Fruit fly (Drosophila melanogaster) whole organism, embryonic: ENCODE measurements around the gene Obp73a.

Experiments used
- CG10274 ChIP-seq: fragments of 200-800 bp; sonication (Bioruptor generic); optimal IDR thresholded peaks from 3 replicates; lab custom pipeline; 2017; ENCODE audit warnings: missing biosample characterization, mild to moderate bottlenecking, missing genetic modification characterization
- CG10321 ChIP-seq: fragments of 200-800 bp; sonication (Bioruptor generic); IDR thresholded peaks from 2 replicates; pipeline ENCODE4 v1.3.6; 2022; ENCODE audit warnings: missing biosample characterization, missing genetic modification characterization
- CG10543 ChIP-seq: fragments of 200-800 bp; sonication (Bioruptor generic); optimal IDR thresholded peaks from 3 replicates; lab custom pipeline; 2017; ENCODE audit warnings: missing biosample characterization, mild to moderate bottlenecking, missing genetic modification characterization, moderate library complexity
- CG11723 ChIP-seq: fragments of 200-800 bp; sonication (Bioruptor generic); optimal IDR thresholded peaks from 2 replicates; lab custom pipeline; 2017; ENCODE audit warnings: missing biosample characterization, mild to moderate bottlenecking, missing genetic modification characterization
- CG12236 ChIP-seq: fragments of 200-800 bp; sonication (Bioruptor generic); optimal IDR thresholded peaks from 2 replicates; lab custom pipeline; 2016; ENCODE audit warnings: missing biosample characterization, missing genetic modification characterization
- CG14014 ChIP-seq: fragments of 200-800 bp; sonication (Bioruptor generic); IDR thresholded peaks from 2 replicates; pipeline ENCODE4 v1.3.6; 2022; ENCODE audit warnings: missing biosample characterization, missing genetic modification characterization
- CG14965 ChIP-seq: fragments of 200-800 bp; sonication (Bioruptor generic); optimal IDR thresholded peaks from 2 replicates; lab custom pipeline; 2016; ENCODE audit warnings: missing biosample characterization, missing genetic modification characterization, borderline replicate concordance
- CG15269 ChIP-seq: fragments of 200-800 bp; sonication (Bioruptor generic); optimal IDR thresholded peaks from 2 replicates; lab custom pipeline; 2018; ENCODE audit warnings: missing biosample characterization, mild to moderate bottlenecking, missing genetic modification characterization, moderate library complexity
- CG17829 ChIP-seq: fragments of 200-800 bp; optimal IDR thresholded peaks from 2 replicates; lab custom pipeline; 2019; ENCODE audit warnings: missing biosample characterization, mild to moderate bottlenecking, missing genetic modification characterization, moderate library complexity
- CG2116 ChIP-seq: fragments of 200-800 bp; sonication (Bioruptor generic); optimal IDR thresholded peaks from 3 replicates; lab custom pipeline; 2018; ENCODE audit warnings: missing biosample characterization, mild to moderate bottlenecking, missing genetic modification characterization
- CG32532 ChIP-seq: fragments of 200-800 bp; sonication (Bioruptor generic); IDR thresholded peaks from 2 replicates; pipeline ENCODE4 v1.3.6; 2022; ENCODE audit warnings: missing biosample characterization, missing genetic modification characterization
- CG3407 ChIP-seq: fragments of 200-800 bp; sonication (Bioruptor generic); optimal IDR thresholded peaks from 2 replicates; lab custom pipeline; 2018; ENCODE audit warnings: missing biosample characterization, mild to moderate bottlenecking, missing genetic modification characterization
- CG4617 ChIP-seq: fragments of 200-800 bp; sonication (Bioruptor generic); optimal IDR thresholded peaks from 3 replicates; lab custom pipeline; 2016; ENCODE audit warnings: missing biosample characterization, missing genetic modification characterization, borderline replicate concordance
- CG7928 ChIP-seq: fragments of 200-800 bp; sonication (Bioruptor generic); optimal IDR thresholded peaks from 2 replicates; lab custom pipeline; 2017; ENCODE audit warnings: missing biosample characterization, mild to moderate bottlenecking, missing genetic modification characterization
- CG8290 ChIP-seq, 3 experiments: fragments of 200-800 bp; sonication (Bioruptor generic); optimal IDR thresholded peaks; 2 replicates each; lab custom pipeline; 2016 to 2019; ENCODE audit warnings: missing biosample characterization in 3 of 3, missing genetic modification characterization in 3 of 3, mild to moderate bottlenecking in 2 of 3, moderate library complexity in 1 of 3
- CG8388 ChIP-seq: fragments of 200-800 bp; sonication (Bioruptor generic); optimal IDR thresholded peaks from 2 replicates; lab custom pipeline; 2019; ENCODE audit warnings: missing biosample characterization, mild to moderate bottlenecking, missing genetic modification characterization, moderate library complexity
- CG9437 ChIP-seq: fragments of 200-800 bp; sonication (Bioruptor generic); optimal IDR thresholded peaks from 2 replicates; lab custom pipeline; 2018; ENCODE audit warnings: missing biosample characterization, mild to moderate bottlenecking, missing genetic modification characterization
- CG9876 ChIP-seq: fragments of 200-800 bp; sonication (Bioruptor generic); optimal IDR thresholded peaks from 2 replicates; lab custom pipeline; 2016; ENCODE audit warnings: missing biosample characterization, missing genetic modification characterization
- D19B ChIP-seq: fragments of 200-800 bp; sonication (Bioruptor generic); optimal IDR thresholded peaks from 2 replicates; lab custom pipeline; 2017; ENCODE audit warnings: missing biosample characterization, mild to moderate bottlenecking, missing genetic modification characterization
- Dbx ChIP-seq: fragments of 200-800 bp; sonication (Bioruptor generic); IDR thresholded peaks from 3 replicates; pipeline ENCODE4 v1.3.6; 2022; ENCODE audit warnings: missing biosample characterization, missing genetic modification characterization
- Deaf1 ChIP-seq: fragments of 200-800 bp; optimal IDR thresholded peaks from 3 replicates; lab custom pipeline; 2019; ENCODE audit warnings: missing biosample characterization, mild to moderate bottlenecking, missing genetic modification characterization, moderate library complexity
- Dip3 ChIP-seq: fragments of 200-800 bp; sonication (Bioruptor generic); optimal IDR thresholded peaks from 3 replicates; lab custom pipeline; 2016; ENCODE audit warnings: missing biosample characterization, missing genetic modification characterization
- Doc3 ChIP-seq: fragments of 200-800 bp; sonication (Bioruptor generic); IDR thresholded peaks from 3 replicates; pipeline ENCODE4 v1.3.6; 2022; ENCODE audit warnings: missing biosample characterization, missing genetic modification characterization; ENCODE audit not compliant: partially characterized antibody
- Drgx ChIP-seq: fragments of 200-800 bp; sonication (Bioruptor generic); IDR thresholded peaks from 2 replicates; pipeline ENCODE4 v1.3.6; 2022; ENCODE audit warnings: missing biosample characterization, missing genetic modification characterization
- GATAe ChIP-seq: fragments of 200-800 bp; sonication (Bioruptor generic); conservative IDR thresholded peaks from 2 replicates; pipeline ENCODE4 v1.3.6; 2022; ENCODE audit warnings: missing biosample characterization, missing genetic modification characterization
- H2.0 ChIP-seq: fragments of 200-800 bp; sonication (Bioruptor generic); IDR thresholded peaks from 2 replicates; pipeline ENCODE4 v1.3.6; 2022; ENCODE audit warnings: missing biosample characterization, missing genetic modification characterization
- HmgZ ChIP-seq: fragments of 200-800 bp; sonication (Bioruptor generic); optimal IDR thresholded peaks from 2 replicates; lab custom pipeline; 2018; ENCODE audit warnings: missing biosample characterization, mild to moderate bottlenecking, missing genetic modification characterization
- Hr51 ChIP-seq, 2 experiments: fragments of 200-800 bp; sonication (Bioruptor generic); optimal IDR thresholded peaks; 2 replicates in 1 of 2; 3 replicates in 1 of 2; lab custom pipeline; 2016 to 2018; ENCODE audit warnings: missing biosample characterization in 2 of 2, missing genetic modification characterization in 2 of 2, mild to moderate bottlenecking in 1 of 2, moderate library complexity in 1 of 2
- Lhr ChIP-seq: fragments of 200-800 bp; sonication (Bioruptor generic); optimal IDR thresholded peaks from 3 replicates; lab custom pipeline; 2017; ENCODE audit warnings: mild to moderate bottlenecking, missing biosample characterization, missing genetic modification reagents, missing genetic modification characterization
- Neu2 ChIP-seq: fragments of 200-800 bp; sonication (Bioruptor generic); optimal IDR thresholded peaks from 3 replicates; lab custom pipeline; 2016; ENCODE audit warnings: missing biosample characterization, missing genetic modification characterization, borderline replicate concordance
- NfI ChIP-seq: fragments of 200-800 bp; sonication (Bioruptor generic); optimal IDR thresholded peaks from 3 replicates; lab custom pipeline; 2018; ENCODE audit warnings: missing biosample characterization, mild to moderate bottlenecking, missing genetic modification characterization, moderate library complexity
- Sox102F ChIP-seq: fragments of 200-800 bp; sonication (Bioruptor generic); optimal IDR thresholded peaks from 2 replicates; lab custom pipeline; 2018; ENCODE audit warnings: missing biosample characterization, mild to moderate bottlenecking, missing genetic modification characterization, moderate library complexity
- Ssrp ChIP-seq: fragments of 200-800 bp; sonication (Bioruptor generic); optimal IDR thresholded peaks from 2 replicates; lab custom pipeline; 2018; ENCODE audit warnings: missing biosample characterization, mild to moderate bottlenecking, missing genetic modification characterization, moderate library complexity
- Xrp1 ChIP-seq: fragments of 200-800 bp; sonication (Bioruptor generic); IDR thresholded peaks from 2 replicates; pipeline ENCODE4 v1.3.6; 2022; ENCODE audit warnings: missing biosample characterization, missing genetic modification characterization
- cato ChIP-seq: fragments of 200-800 bp; sonication (Bioruptor generic); optimal IDR thresholded peaks from 2 replicates; lab custom pipeline; 2016; ENCODE audit warnings: missing biosample characterization, missing genetic modification characterization, borderline replicate concordance
- dati ChIP-seq: fragments of 200-800 bp; sonication (Bioruptor generic); IDR thresholded peaks from 2 replicates; pipeline ENCODE4 v1.3.6; 2022; ENCODE audit warnings: missing biosample characterization, missing genetic modification characterization
- dm ChIP-seq: fragments of 200-800 bp; sonication (Bioruptor generic); optimal IDR thresholded peaks from 3 replicates; lab custom pipeline; 2016; ENCODE audit warnings: missing biosample characterization, missing genetic modification characterization
- dmrt99B ChIP-seq: fragments of 200-800 bp; sonication (Bioruptor generic); optimal IDR thresholded peaks from 2 replicates; lab custom pipeline; 2018; ENCODE audit warnings: missing biosample characterization, mild to moderate bottlenecking, missing genetic modification characterization, moderate library complexity
- eve ChIP-seq, 2 experiments: fragments of >200 bp; optimal IDR thresholded peaks; 2 replicates each; lab custom pipeline; 2017; ENCODE audit warnings: missing biosample characterization in 2 of 2, missing genetic modification characterization in 2 of 2
- h ChIP-seq: fragments of >200 bp; optimal IDR thresholded peaks from 2 replicates; lab custom pipeline; 2017
- jumu ChIP-seq: fragments of 200-800 bp; sonication (Bioruptor generic); optimal IDR thresholded peaks from 3 replicates; lab custom pipeline; 2016; ENCODE audit warnings: missing biosample characterization, missing genetic modification characterization
- lbe ChIP-seq: fragments of 200-800 bp; sonication (Bioruptor generic); optimal IDR thresholded peaks from 2 replicates; lab custom pipeline; 2016; ENCODE audit warnings: missing biosample characterization, mild to moderate bottlenecking, missing genetic modification characterization
- luna ChIP-seq: fragments of 200-800 bp; sonication (Bioruptor generic); optimal IDR thresholded peaks from 2 replicates; lab custom pipeline; 2016; ENCODE audit warnings: missing biosample characterization, missing genetic modification characterization
- org-1 ChIP-seq: fragments of 200-800 bp; sonication (Bioruptor generic); optimal IDR thresholded peaks from 2 replicates; lab custom pipeline; 2017; ENCODE audit warnings: missing biosample characterization, missing genetic modification characterization
- pan ChIP-seq, 4 experiments: fragments of >200 bp in 3 of 4; fragments of 200-800 bp in 1 of 4; sonication (Bioruptor generic) in 1 of 4; optimal IDR thresholded peaks in 3 of 4; IDR thresholded peaks in 1 of 4; 2 replicates each; pipeline versions ENCODE4 v1.3.6 to Lab custom; 2017 to 2022; ENCODE audit warnings: missing biosample characterization in 2 of 4, missing genetic modification characterization in 2 of 4, mixed read lengths in 1 of 4
- rib ChIP-seq: fragments of 200-800 bp; sonication (Bioruptor generic); IDR thresholded peaks from 2 replicates; pipeline ENCODE4 v1.3.6; 2022; ENCODE audit warnings: missing biosample characterization, missing genetic modification characterization
- sim ChIP-seq: fragments of 200-800 bp; sonication (Bioruptor generic); IDR thresholded peaks from 2 replicates; pipeline ENCODE4 v1.3.6; 2022; ENCODE audit warnings: missing biosample characterization, missing genetic modification characterization
- twi ChIP-seq: fragments of 200-800 bp; optimal IDR thresholded peaks from 2 replicates; lab custom pipeline; 2019; ENCODE audit warnings: missing biosample characterization, mild to moderate bottlenecking, missing genetic modification characterization, moderate library complexity
- wek ChIP-seq: fragments of 200-800 bp; sonication (Bioruptor generic); optimal IDR thresholded peaks from 3 replicates; lab custom pipeline; 2018; ENCODE audit warnings: missing biosample characterization, mild to moderate bottlenecking, missing genetic modification characterization, moderate library complexity
- wor ChIP-seq: fragments of 200-800 bp; sonication (Bioruptor generic); IDR thresholded peaks from 2 replicates; pipeline ENCODE4 v1.3.6; 2022; ENCODE audit warnings: missing biosample characterization, missing genetic modification characterization

Obp73a gene

dm6 chr3L:16974645-16975151 is 30.5 kb downstream of the Obp73a start (continued):
- TF ChIP-seq Doc3 (no peak), CG10274 (no peak), Lhr (no peak), CG12236 (no peak), CG4617 (GFP tag; lab: Kevin White, UChicago) (no peak), wek (GFP tag; lab: Kevin White, UChicago) (peak; percentile 6), dm (GFP tag; lab: Kevin White, UChicago) (no peak), pan (optimal IDR thresholded peaks at IDR 0.05; lab: Kevin White, UChicago) (no peak), pan (GFP tag; optimal IDR thresholded peaks at IDR 0.05 in 1 of 2, IDR thresholded peaks at IDR 0.05 in 1 of 2) (peak in 1 of 2 experiments; percentile 14), Deaf1 (tag; lab: Kevin White, UChicago) (peak; percentile 7), CG15269 (tag; lab: Kevin White, UChicago) (peak; percentile 9), Neu2 (GFP tag; lab: Kevin White, UChicago) (no peak), CG2116 (GFP tag; lab: Kevin White, UChicago) (no peak), cato (GFP tag; lab: Kevin White, UChicago) (no peak), twi (tag; lab: Kevin White, UChicago) (no peak), H2.0 (no peak), Hr51 (GFP tag; optimal IDR thresholded peaks at IDR 0.05; lab: Kevin White, UChicago) (peak in 1 of 2 experiments; percentile 5), CG14014 (no peak), Dip3 (no peak), CG32532 (GFP tag; lab: Robert Waterston, UW) (no peak; the same call in 1 of the 2 replicates), D19B (GFP tag; lab: Kevin White, UChicago) (no peak), eve (GFP tag; optimal IDR thresholded peaks at IDR 0.05; lab: Kevin White, UChicago) (peak in 1 of 2 experiments; percentile 52), CG11723 (GFP tag; lab: Kevin White, UChicago) (no peak), jumu (GFP tag; lab: Kevin White, UChicago) (no peak), lbe (peak; percentile 51), CG17829 (tag; lab: Kevin White, UChicago) (no peak), h (lab: Kevin White, UChicago) (no peak), rib (GFP tag; lab: Robert Waterston, UW) (no peak), Xrp1 (GFP tag; lab: Robert Waterston, UW) (peak; percentile 16; the same call in 1 of the 2 replicates), CG9437 (GFP tag; lab: Kevin White, UChicago) (no peak), org-1 (GFP tag; lab: Kevin White, UChicago) (no peak), CG10321 (GFP tag; lab: Robert Waterston, UW) (0 out of 2 replicates have a peak, but pooled peaks have one; percentile 18), CG8388 (GFP tag; lab: Kevin White, UChicago) (no peak), dati (GFP tag; lab: Robert Waterston, UW) (no peak), CG8290 (GFP tag; optimal IDR thresholded peaks at IDR 0.05; lab: Kevin White, UChicago) (no peak), CG8290 (tag; optimal IDR thresholded peaks at IDR 0.05; lab: Kevin White, UChicago) (no peak), CG14965 (GFP tag; lab: Kevin White, UChicago) (no peak), Sox102F (GFP tag; lab: Kevin White, UChicago) (peak; percentile 15), dmrt99B (tag; lab: Kevin White, UChicago) (no peak), CG7928 (GFP tag; lab: Kevin White, UChicago) (no peak), Drgx (GFP tag; lab: Robert Waterston, UW) (peak; percentile 62), Ssrp (tag; lab: Kevin White, UChicago) (no peak), NfI (no peak), sim (GFP tag; lab: Robert Waterston, UW) (no peak), wor (GFP tag; lab: Robert Waterston, UW) (no peak), CG9876 (GFP tag; lab: Kevin White, UChicago) (no peak), CG3407 (GFP tag; lab: Kevin White, UChicago) (no peak), luna (GFP tag; lab: Kevin White, UChicago) (no peak), GATAe (GFP tag; lab: Robert Waterston, UW) (no peak), Dbx (GFP tag; lab: Robert Waterston, UW) (no peak), CG10543 (GFP tag; lab: Kevin White, UChicago) (no peak), HmgZ (tag; lab: Kevin White, UChicago) (no peak)
